Fruit fly (Drosophila melanogaster) whole organism, adult: Measurements from ENCODE around the gene CG17329.

ENCODE experiments used
- CG11617 ChIP-seq: fragments of 200-800 bp; sonication (Bioruptor generic); optimal IDR thresholded peaks from 2 replicates; lab custom pipeline; 2017; ENCODE audit warnings: mild to moderate bottlenecking, missing biosample characterization, missing genetic modification reagents, missing genetic modification characterization
- CG12768 ChIP-seq: fragments of 200-800 bp; sonication (Bioruptor generic); optimal IDR thresholded peaks from 2 replicates; lab custom pipeline; 2017; ENCODE audit warnings: missing biosample characterization, missing genetic modification characterization, mild to moderate bottlenecking, moderate library complexity, missing genetic modification reagents
- CG14711 ChIP-seq: fragments of 200-800 bp; sonication (Bioruptor generic); optimal IDR thresholded peaks from 2 replicates; lab custom pipeline; 2018; ENCODE audit warnings: missing biosample characterization, mild to moderate bottlenecking, missing genetic modification characterization, moderate library complexity
- CG1620 ChIP-seq: fragments of 200-800 bp; sonication (Bioruptor generic); optimal IDR thresholded peaks from 2 replicates; lab custom pipeline; 2016; ENCODE audit warnings: missing biosample characterization, missing genetic modification characterization
- CG33017 ChIP-seq: fragments of 200-800 bp; sonication (Bioruptor generic); optimal IDR thresholded peaks from 2 replicates; lab custom pipeline; 2018; ENCODE audit warnings: missing biosample characterization, mild to moderate bottlenecking, missing genetic modification characterization, moderate library complexity
- CG5204 ChIP-seq: fragments of 200-800 bp; sonication (Bioruptor generic); optimal IDR thresholded peaks from 2 replicates; lab custom pipeline; 2016; ENCODE audit warnings: missing biosample characterization, missing genetic modification characterization
- CG7045 ChIP-seq: fragments of 200-800 bp; sonication (Bioruptor generic); optimal IDR thresholded peaks from 2 replicates; lab custom pipeline; 2017; ENCODE audit warnings: missing biosample characterization, mild to moderate bottlenecking, missing genetic modification characterization
- CG7101 ChIP-seq: fragments of 200-800 bp; sonication (Bioruptor generic); optimal IDR thresholded peaks from 2 replicates; lab custom pipeline; 2018; ENCODE audit warnings: missing biosample characterization, mild to moderate bottlenecking, missing genetic modification characterization, moderate library complexity
- Clk ChIP-seq: fragments of 200-800 bp; sonication (Bioruptor generic); optimal IDR thresholded peaks from 2 replicates; lab custom pipeline; 2017; ENCODE audit warnings: missing biosample characterization, missing genetic modification characterization
- Crg-1 ChIP-seq: fragments of 200-800 bp; sonication (Bioruptor generic); optimal IDR thresholded peaks from 2 replicates; lab custom pipeline; 2016; ENCODE audit warnings: missing biosample characterization, missing genetic modification characterization
- Hr96 ChIP-seq: fragments of 200-800 bp; sonication (Bioruptor generic); optimal IDR thresholded peaks from 2 replicates; lab custom pipeline; 2016; ENCODE audit warnings: missing biosample characterization, missing genetic modification characterization
- Mnt ChIP-seq: fragments of 200-800 bp; sonication (Bioruptor generic); optimal IDR thresholded peaks from 2 replicates; lab custom pipeline; 2016; ENCODE audit warnings: missing biosample characterization, mild to moderate bottlenecking, missing genetic modification characterization
- bab1 ChIP-seq: fragments of 200-800 bp; sonication (Bioruptor generic); optimal IDR thresholded peaks from 3 replicates; lab custom pipeline; 2019; ENCODE audit warnings: missing biosample characterization, mild to moderate bottlenecking, missing genetic modification characterization, moderate library complexity
- cic ChIP-seq: fragments of 200-800 bp; sonication (Bioruptor generic); optimal IDR thresholded peaks from 2 replicates; lab custom pipeline; 2017; ENCODE audit warnings: missing biosample characterization, mild to moderate bottlenecking, missing genetic modification characterization, moderate library complexity
- cnc ChIP-seq, 2 experiments: fragments of >200 bp; optimal IDR thresholded peaks; 2 replicates each; lab custom pipeline; 2017
- kay ChIP-seq: fragments of 200-800 bp; sonication (Bioruptor generic); peaks from one replicate; lab custom pipeline; 2016; ENCODE audit warnings: missing biosample characterization, missing genetic modification characterization, borderline replicate concordance
- ovo ChIP-seq: fragments of 200-800 bp; sonication (Bioruptor generic); optimal IDR thresholded peaks from 2 replicates; lab custom pipeline; 2016; ENCODE audit warnings: missing biosample characterization, missing genetic modification characterization
- pad ChIP-seq: fragments of 200-800 bp; sonication (Bioruptor generic); optimal IDR thresholded peaks from 3 replicates; lab custom pipeline; 2017; ENCODE audit warnings: missing biosample characterization, missing genetic modification characterization, mild to moderate bottlenecking, moderate library complexity, missing genetic modification reagents
- tj ChIP-seq: fragments of 200-800 bp; sonication (Bioruptor generic); optimal IDR thresholded peaks from 3 replicates; lab custom pipeline; 2017; ENCODE audit warnings: missing biosample characterization, mild to moderate bottlenecking, missing genetic modification characterization, moderate library complexity
- toe ChIP-seq: fragments of 200-800 bp; sonication (Bioruptor generic); optimal IDR thresholded peaks from 2 replicates; lab custom pipeline; 2016; ENCODE audit warnings: missing biosample characterization, missing genetic modification characterization

Gene CG17329

dm6 chr2L:16302773-16303279, 11.7 kb downstream of the CG17329 start, which contains the start of gene GMF:
Gene GMF (minus strand): TSS chr2L:16302954.
- TF ChIP-seq CG5204 (GFP tag; lab: Kevin White, UChicago) (no peak), kay (GFP tag; lab: Kevin White, UChicago) (peak; percentile 98), CG11617 (GFP tag; lab: Kevin White, UChicago) (peak; percentile 63), CG7045 (GFP tag; lab: Kevin White, UChicago) (peak; percentile 33), CG14711 (tag; lab: Kevin White, UChicago) (peak; percentile 85), Hr96 (GFP tag; lab: Kevin White, UChicago) (no peak), CG1620 (GFP tag; lab: Kevin White, UChicago) (peak; percentile 65), CG33017 (no peak), Mnt (peak; percentile 39), CG12768 (GFP tag; lab: Kevin White, UChicago) (peak; percentile 19), Clk (no peak), ovo (peak; percentile 84), pad (GFP tag; lab: Kevin White, UChicago) (peak; percentile 40), toe (GFP tag; lab: Kevin White, UChicago) (no peak), tj (GFP tag; lab: Kevin White, UChicago) (no peak), Crg-1 (GFP tag; lab: Kevin White, UChicago) (peak; percentile 43), cnc (optimal IDR thresholded peaks at IDR 0.05; lab: Kevin White, UChicago) (no peak), cic (GFP tag; lab: Kevin White, UChicago) (no peak), bab1 (GFP tag; lab: Kevin White, UChicago) (peak; percentile 51), CG7101 (peak; percentile 75)

DNA sequence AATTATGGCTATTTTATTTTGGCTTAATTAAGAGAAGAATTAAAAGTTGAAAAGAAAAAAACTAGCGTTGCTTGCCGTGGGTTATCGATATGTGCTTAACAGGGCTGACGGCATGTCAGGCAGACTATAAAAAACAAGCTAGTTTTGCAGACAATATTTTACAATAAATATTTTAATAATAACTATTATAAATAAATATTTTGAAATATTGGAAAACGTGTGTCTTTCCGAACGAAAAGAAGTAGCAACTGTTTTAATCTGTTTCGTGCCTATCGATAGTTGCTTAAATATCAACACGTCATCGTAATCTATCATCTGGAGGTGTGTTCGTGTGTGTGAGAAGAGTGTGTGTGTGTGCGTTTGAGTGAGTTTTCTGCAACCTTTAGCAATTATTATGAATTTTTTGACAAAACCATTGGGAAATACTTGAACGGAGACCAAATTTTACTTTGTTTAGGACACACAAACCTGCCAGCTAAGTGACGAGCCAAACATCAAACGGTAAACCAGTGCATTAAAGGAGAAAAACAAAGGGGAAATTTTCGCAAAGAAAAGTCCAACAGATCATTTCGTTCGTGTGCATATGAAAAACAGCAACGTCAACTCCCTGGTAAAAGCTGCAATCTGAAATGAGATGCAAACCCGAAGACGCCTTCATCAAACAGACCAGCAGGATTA, 16.1 kb downstream of the CG17329 start, which contains the start of the genes CG5861 and Syx5:
Gene CG5861, minus strand, starts transcription at position 273 of the 678 bp plus-strand sequence.
Gene Syx5, plus strand, starts transcription at position 321 of the 678 bp plus-strand sequence.
- no peak for TF ChIP-seq CG5204 (GFP tag; lab: Kevin White, UChicago)
- no peak for TF ChIP-seq toe (GFP tag; lab: Kevin White, UChicago)
- TF ChIP-seq CG12768 (GFP tag; lab: Kevin White, UChicago): peak; percentile 58
- TF ChIP-seq bab1 (GFP tag; lab: Kevin White, UChicago): peak; percentile 78
- TF ChIP-seq CG33017: peak; percentile 15
- TF ChIP-seq CG1620 (GFP tag; lab: Kevin White, UChicago): no peak
- no peak for TF ChIP-seq Hr96 (GFP tag; lab: Kevin White, UChicago)
- TF ChIP-seq CG14711 (tag; lab: Kevin White, UChicago): peak; percentile 76
- TF ChIP-seq Mnt: peak; percentile 66
- TF ChIP-seq CG7045 (GFP tag; lab: Kevin White, UChicago): peak; percentile 42
- TF ChIP-seq kay (GFP tag; lab: Kevin White, UChicago): no peak
- peak; percentile 59 for TF ChIP-seq cic (GFP tag; lab: Kevin White, UChicago)
- TF ChIP-seq CG11617 (GFP tag; lab: Kevin White, UChicago): peak; percentile 72
- peak; percentile 89 for TF ChIP-seq tj (GFP tag; lab: Kevin White, UChicago)
- TF ChIP-seq Clk: peak; percentile 28
- peak; percentile 46 to 65 for TF ChIP-seq cnc (optimal IDR thresholded peaks at IDR 0.05; lab: Kevin White, UChicago)
- TF ChIP-seq Crg-1 (GFP tag; lab: Kevin White, UChicago): peak; percentile 35
- peak; percentile 9 for TF ChIP-seq ovo
- peak; percentile 78 for TF ChIP-seq CG7101
- TF ChIP-seq pad (GFP tag; lab: Kevin White, UChicago): peak; percentile 55

DNA sequence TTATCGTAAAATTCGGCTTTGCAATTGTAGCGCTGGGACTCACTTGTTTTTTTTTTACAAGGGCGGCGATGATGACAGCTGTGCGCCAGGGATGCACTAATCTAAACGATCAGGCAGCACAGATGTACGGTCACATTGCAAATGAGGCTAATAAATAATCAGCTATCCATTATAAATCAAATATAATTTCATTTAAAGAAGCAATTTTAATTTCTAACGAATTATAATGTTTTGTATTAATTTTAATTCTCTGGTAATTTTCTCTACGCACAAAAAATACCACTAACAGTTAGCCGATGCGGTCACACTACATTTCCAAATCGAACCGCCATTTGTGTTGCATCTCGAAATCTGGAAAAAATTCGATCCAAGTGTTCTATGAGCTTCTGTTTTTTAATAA, 19.6 kb downstream of the CG17329 start, which contains the start of the genes cni and fzy:
Gene cni, minus strand, starts transcription at position 79 of the 400 bp plus-strand sequence.
Gene fzy, plus strand, starts transcription at position 309 of the 400 bp plus-strand sequence.
- TF ChIP-seq ovo: no peak
- TF ChIP-seq Mnt: peak; percentile 37
- no peak for TF ChIP-seq tj (GFP tag; lab: Kevin White, UChicago)
- TF ChIP-seq cic (GFP tag; lab: Kevin White, UChicago): peak; percentile 35
- TF ChIP-seq Crg-1 (GFP tag; lab: Kevin White, UChicago): no peak
- no peak for TF ChIP-seq cnc (optimal IDR thresholded peaks at IDR 0.05; lab: Kevin White, UChicago)
- no peak for TF ChIP-seq CG7045 (GFP tag; lab: Kevin White, UChicago)
- no peak for TF ChIP-seq CG5204 (GFP tag; lab: Kevin White, UChicago)
- TF ChIP-seq CG33017: no peak
- TF ChIP-seq CG7101: peak; percentile 5
- TF ChIP-seq Hr96 (GFP tag; lab: Kevin White, UChicago): no peak
- peak; percentile 67 for TF ChIP-seq CG11617 (GFP tag; lab: Kevin White, UChicago)
- no peak for TF ChIP-seq kay (GFP tag; lab: Kevin White, UChicago)
- TF ChIP-seq CG12768 (GFP tag; lab: Kevin White, UChicago): no peak
- TF ChIP-seq Clk: no peak
- no peak for TF ChIP-seq toe (GFP tag; lab: Kevin White, UChicago)
- peak; percentile 74 for TF ChIP-seq bab1 (GFP tag; lab: Kevin White, UChicago)
- TF ChIP-seq CG14711 (tag; lab: Kevin White, UChicago): peak; percentile 43
- no peak for TF ChIP-seq pad (GFP tag; lab: Kevin White, UChicago)
- TF ChIP-seq CG1620 (GFP tag; lab: Kevin White, UChicago): peak; percentile 29

DNA sequence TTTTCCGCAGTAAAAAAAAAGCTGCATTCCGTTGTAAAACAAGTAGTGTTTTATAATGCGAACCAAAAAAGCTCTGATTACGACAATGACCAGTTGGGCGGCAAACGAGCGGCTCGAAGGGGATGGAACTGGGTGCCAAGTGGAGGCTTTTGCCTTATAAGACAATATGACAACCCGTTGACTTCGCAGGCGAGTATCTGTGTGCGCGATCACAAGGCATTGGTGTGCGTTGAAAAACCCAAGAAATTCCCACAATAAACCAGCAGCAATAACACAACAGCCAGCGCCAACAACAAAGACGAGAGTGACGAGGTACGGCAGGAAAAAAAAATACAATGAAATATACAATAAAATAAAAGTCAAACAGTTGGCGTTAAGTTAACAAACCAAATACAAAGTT, 23.9 kb downstream of the CG17329 start:
- TF ChIP-seq cic (GFP tag; lab: Kevin White, UChicago) (peak; percentile 100), CG12768 (GFP tag; lab: Kevin White, UChicago) (peak; percentile 83), CG5204 (GFP tag; lab: Kevin White, UChicago) (no peak), CG7101 (peak; percentile 54), tj (GFP tag; lab: Kevin White, UChicago) (peak; percentile 81), Mnt (peak; percentile 83), pad (GFP tag; lab: Kevin White, UChicago) (peak; percentile 32), kay (GFP tag; lab: Kevin White, UChicago) (peak; percentile 98), CG7045 (GFP tag; lab: Kevin White, UChicago) (peak; percentile 25), Crg-1 (GFP tag; lab: Kevin White, UChicago) (no peak), bab1 (GFP tag; lab: Kevin White, UChicago) (peak; percentile 1), ovo (peak; percentile 35), CG11617 (GFP tag; lab: Kevin White, UChicago) (peak; percentile 37), toe (GFP tag; lab: Kevin White, UChicago) (no peak), cnc (optimal IDR thresholded peaks at IDR 0.05; lab: Kevin White, UChicago) (no peak), CG1620 (GFP tag; lab: Kevin White, UChicago) (no peak), Clk (no peak), CG14711 (tag; lab: Kevin White, UChicago) (peak; percentile 80), CG33017 (peak; percentile 58), Hr96 (GFP tag; lab: Kevin White, UChicago) (no peak)
